Worm (Caenorhabditis elegans): ENCODE results near the gene acs-4.

acs-4 gene

DNA sequence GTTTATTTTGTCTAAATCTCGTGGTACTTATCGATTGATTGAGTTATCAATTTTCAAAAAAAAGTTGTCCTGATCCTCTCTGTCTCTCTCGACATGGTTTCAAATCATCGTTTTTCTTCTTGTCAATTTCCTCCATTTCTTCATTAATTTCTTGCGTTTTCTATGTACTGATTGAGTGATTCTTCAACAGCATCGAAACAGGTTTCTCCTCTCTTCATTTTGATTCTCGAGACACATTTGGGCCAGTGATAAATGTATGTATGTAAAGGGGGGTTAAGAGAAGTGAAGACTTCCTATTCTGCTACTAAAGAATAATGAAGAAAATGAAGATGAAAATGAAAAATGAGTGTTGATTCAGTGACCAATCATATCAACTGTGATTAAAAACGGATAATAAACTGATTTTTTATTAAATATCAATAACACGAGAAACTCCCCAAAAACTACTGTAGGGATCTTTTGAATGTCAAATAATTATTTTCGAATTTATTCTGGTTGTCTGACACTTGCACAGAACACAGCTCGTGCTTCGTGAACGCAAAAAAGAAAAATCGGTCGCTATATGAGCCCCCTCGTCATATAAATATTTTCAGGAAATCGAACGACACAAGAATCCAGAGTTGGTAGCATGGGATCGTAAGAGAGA lies 35.6 kb downstream of the acs-4 start (continued):
- TF ChIP-seq nhr-12 (tag; optimal IDR thresholded peaks at IDR 0.05) (no peak), R02D3.7 (tag; optimal IDR thresholded peaks at IDR 0.05) (no peak), F13H6.1 (tag; optimal IDR thresholded peaks at IDR 0.05) (no peak), skn-1 (tag; optimal IDR thresholded peaks at IDR 0.05) (no peak), blmp-1 (tag; optimal IDR thresholded peaks at IDR 0.05; ENCODE audit: insufficient read depth) (peak; percentile 6), ztf-4 (tag; optimal IDR thresholded peaks at IDR 0.05) (no peak), nhr-23 (tag; optimal IDR thresholded peaks at IDR 0.05) (no peak), fos-1 (tag; optimal IDR thresholded peaks at IDR 0.05) (peak; percentile 42)

DNA sequence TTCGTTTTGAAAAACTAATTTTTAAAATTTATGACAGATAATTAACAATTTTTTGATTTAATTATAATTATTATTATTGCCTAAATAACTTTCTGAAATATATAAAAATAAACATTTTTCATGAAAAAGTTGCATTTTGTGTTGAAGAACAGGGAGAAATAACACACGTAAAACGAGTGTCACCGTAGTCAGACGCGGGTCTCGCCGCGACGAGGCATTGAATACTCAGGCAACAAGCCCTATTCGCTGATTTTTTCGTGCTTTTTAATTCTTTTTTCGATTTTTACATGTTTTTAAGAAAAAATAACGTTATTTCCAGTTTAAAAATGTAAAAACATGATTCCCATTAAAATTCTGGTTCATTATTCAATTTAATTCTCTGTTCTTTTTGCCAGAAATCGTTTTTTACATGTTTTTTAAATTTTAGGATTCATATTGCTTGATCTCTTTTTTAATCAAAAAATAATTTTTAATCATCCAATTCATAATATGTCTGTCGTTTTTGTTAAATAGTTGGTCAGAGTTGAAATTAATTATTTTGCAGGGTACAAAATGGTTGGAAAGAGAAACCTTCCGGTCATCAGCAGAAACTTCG lies 40.4 kb downstream of the acs-4 start, which contains the start of gene rpl-6:
Gene rpl-6, plus strand, starts transcription at position 545 of the 595 bp plus-strand sequence.
- TF ChIP-seq nhr-6 (tag; optimal IDR thresholded peaks at IDR 0.05) (peak; percentile 58), lsy-2 (tag; optimal IDR thresholded peaks at IDR 0.05) (peak; percentile 98 to 100), F13H6.1 (tag; optimal IDR thresholded peaks at IDR 0.05) (peak; percentile 77), crh-2 (tag; optimal IDR thresholded peaks at IDR 0.05) (peak; percentile 95), sma-9 (GFP tag; optimal IDR thresholded peaks at IDR 0.05) (peak; percentile 86), sma-9 (tag; optimal IDR thresholded peaks at IDR 0.05) (no peak), nhr-77 (tag; optimal IDR thresholded peaks at IDR 0.05) (peak; percentile 50), blmp-1 (tag; optimal IDR thresholded peaks at IDR 0.05; ENCODE audit: insufficient read depth) (peak; percentile 72), sem-4 (tag; optimal IDR thresholded peaks at IDR 0.05) (peak; percentile 80), lin-13 (GFP tag; optimal IDR thresholded peaks at IDR 0.05) (peak; percentile 93), ztf-4 (tag; optimal IDR thresholded peaks at IDR 0.05) (peak; percentile 73), nhr-129 (tag; optimal IDR thresholded peaks at IDR 0.05) (peak; percentile 90), unc-39 (tag; optimal IDR thresholded peaks at IDR 0.05) (no peak), skn-1 (tag; optimal IDR thresholded peaks at IDR 0.05) (peak; percentile 5), gmeb-1 (tag; optimal IDR thresholded peaks at IDR 0.05) (peak; percentile 89), alr-1 (tag; optimal IDR thresholded peaks at IDR 0.05) (no peak), ceh-82 (tag; optimal IDR thresholded peaks at IDR 0.05) (peak; percentile 25), lin-11 (tag; optimal IDR thresholded peaks at IDR 0.05) (peak; percentile 94), nhr-23 (tag; optimal IDR thresholded peaks at IDR 0.05) (no peak), egl-27 (tag; optimal IDR thresholded peaks at IDR 0.05) (peak; percentile 76), fos-1 (tag; optimal IDR thresholded peaks at IDR 0.05) (peak; percentile 77), nhr-25 (tag; optimal IDR thresholded peaks at IDR 0.05) (peak; percentile 89), R02D3.7 (tag; optimal IDR thresholded peaks at IDR 0.05) (peak; percentile 28), ceh-16 (tag; optimal IDR thresholded peaks at IDR 0.05) (peak; percentile 17), C34F6.9 (tag; optimal IDR thresholded peaks at IDR 0.05) (peak; percentile 92), snpc-4 (tag; optimal IDR thresholded peaks at IDR 0.05) (peak; percentile 47), ZK546.5 (tag; optimal IDR thresholded peaks at IDR 0.05) (peak; percentile 85), sma-3 (GFP tag; optimal IDR thresholded peaks at IDR 0.05) (peak; percentile 91), nhr-21 (tag; optimal IDR thresholded peaks at IDR 0.05) (peak; percentile 88), elt-3 (tag; optimal IDR thresholded peaks at IDR 0.05) (no peak), mab-5 (tag; optimal IDR thresholded peaks at IDR 0.05) (peak; percentile 80), unc-62 (GFP tag; optimal IDR thresholded peaks at IDR 0.05) (no peak), peb-1 (tag; optimal IDR thresholded peaks at IDR 0.05) (no peak), zag-1 (tag; optimal IDR thresholded peaks at IDR 0.05) (peak; percentile 70), nhr-10 (tag; optimal IDR thresholded peaks at IDR 0.05) (no peak), ama-1 (optimal IDR thresholded peaks at IDR 0.05) (peak; percentile 41), unc-55 (GFP tag; optimal IDR thresholded peaks at IDR 0.05) (peak; percentile 99), mdl-1 (tag; optimal IDR thresholded peaks at IDR 0.05) (peak in 1 of 2 experiments; percentile 68), nhr-237 (tag; optimal IDR thresholded peaks at IDR 0.05) (no peak)

DNA sequence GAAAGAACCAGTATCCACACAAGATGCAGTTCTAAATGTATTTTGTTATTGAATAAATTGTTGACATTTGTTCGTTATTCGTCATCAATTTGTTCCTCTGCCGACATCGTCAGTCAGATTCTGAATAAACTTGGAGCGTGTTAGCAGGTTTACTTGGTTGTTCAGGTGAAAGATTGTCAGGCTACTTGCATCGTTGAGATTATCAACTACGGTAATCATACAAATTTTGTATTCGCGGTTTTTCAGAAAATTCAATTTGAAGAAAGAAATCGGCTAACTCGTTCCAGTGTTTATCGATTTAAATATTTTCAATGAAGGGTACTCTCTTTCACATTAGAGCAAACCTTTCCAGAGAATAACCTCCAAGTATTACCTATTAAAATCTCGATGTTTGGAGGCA lies 42.1 kb downstream of the acs-4 start, which contains the start of gene R151.2:
Gene R151.2, plus strand, starts transcription at position 247 of the 400 bp plus-strand sequence.
- no peak for TF ChIP-seq nhr-25 (tag; optimal IDR thresholded peaks at IDR 0.05)
- no peak for TF ChIP-seq sma-9 (GFP tag; optimal IDR thresholded peaks at IDR 0.05)
- no peak for TF ChIP-seq sma-9 (tag; optimal IDR thresholded peaks at IDR 0.05)
- TF ChIP-seq mab-5 (tag; optimal IDR thresholded peaks at IDR 0.05) = no peak

Measured in whole organism, L2 larva.